Worm (Caenorhabditis elegans): ENCODE results near the gene del-5.

DNA sequence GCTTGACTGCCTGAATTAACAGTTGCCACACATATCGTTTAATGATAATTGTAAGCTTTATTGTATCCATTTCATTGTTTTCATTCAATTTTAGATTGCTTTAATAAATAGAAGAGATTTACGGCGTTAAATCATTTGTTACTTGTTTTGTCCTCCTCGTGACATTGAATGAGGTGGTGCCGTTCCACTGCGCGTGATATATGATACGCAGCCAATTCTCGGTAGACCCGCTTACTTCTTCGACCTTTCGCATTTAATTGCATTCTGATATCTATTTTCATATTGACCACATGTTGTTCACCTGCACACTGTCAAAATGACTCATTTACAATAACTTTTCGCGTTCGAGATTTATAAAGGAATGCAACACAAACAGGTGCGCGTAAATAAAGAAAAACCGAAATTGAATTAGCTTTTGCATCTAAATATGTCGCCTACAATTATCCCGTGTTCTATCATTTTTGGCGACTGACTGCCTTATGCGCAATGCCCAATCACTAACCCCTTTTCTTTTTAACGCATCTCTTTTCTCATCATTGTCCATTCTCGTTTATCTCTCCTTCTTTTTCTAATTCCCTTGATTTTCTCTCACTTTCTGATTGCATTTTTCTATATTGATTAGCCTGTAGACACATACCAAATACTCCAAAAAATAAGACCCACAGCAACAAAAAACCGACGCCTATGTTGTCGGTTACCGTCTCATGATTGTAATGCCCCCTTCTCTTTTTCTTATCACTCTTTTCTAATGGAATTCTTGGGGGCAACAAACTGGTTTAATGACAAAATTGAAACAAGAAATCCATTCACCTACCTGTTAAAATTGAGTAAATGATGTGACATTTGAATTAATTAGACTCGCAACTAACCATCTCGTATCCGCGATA, 6.7 kb upstream of the del-5 start:
- no peak for TF ChIP-seq unc-55 (GFP tag; optimal IDR thresholded peaks at IDR 0.05)
- TF ChIP-seq npax-4 (tag; optimal IDR thresholded peaks at IDR 0.05) = no peak
- TF ChIP-seq che-1 (tag; optimal IDR thresholded peaks at IDR 0.05) = no peak
- no peak for TF ChIP-seq ets-4 (tag; optimal IDR thresholded peaks at IDR 0.05)
- TF ChIP-seq nhr-11 (tag; optimal IDR thresholded peaks at IDR 0.05) = no peak
- TF ChIP-seq pax-1 (tag; optimal IDR thresholded peaks at IDR 0.05) = no peak
- no peak for TF ChIP-seq elt-2 (tag; optimal IDR thresholded peaks at IDR 0.05)
- no peak for TF ChIP-seq Y22D7AL.16 (tag; optimal IDR thresholded peaks at IDR 0.05)
- no peak for TF ChIP-seq ceh-45 (GFP tag; IDR thresholded peaks at IDR 0.05)
- no peak for TF ChIP-seq tbx-2 (tag; optimal IDR thresholded peaks at IDR 0.05)
- TF ChIP-seq ceh-48 (tag; optimal IDR thresholded peaks at IDR 0.05) = no peak
- TF ChIP-seq ceh-24 (tag; optimal IDR thresholded peaks at IDR 0.05) = no peak
- TF ChIP-seq fkh-10 (GFP tag; optimal IDR thresholded peaks at IDR 0.05) = no peak

All from whole organism, late embryonic.